Fruit fly (Drosophila melanogaster) S2 (cell line): Measurements from ENCODE around the gene CG42504.

Experiments
- CG8478 ChIP-seq: fragments of >200 bp; optimal IDR thresholded peaks from 2 replicates; lab custom pipeline; 2018
- CTCF ChIP-seq, 2 experiments: fragments of >200 bp; optimal IDR thresholded peaks; 2 replicates each; lab custom pipeline; 2018

- TF ChIP-seq CG8478 (lab: Kevin White, UChicago), result no peak
- TF ChIP-seq CTCF (optimal IDR thresholded peaks at IDR 0.05; lab: Kevin White, UChicago), result no peak
These were observed 41.6 kb downstream of the CG42504 start for dm6 chr3R:11989996-11990395.
